Worm (Caenorhabditis elegans): ENCODE measurements around the gene egl-20.

DNA sequence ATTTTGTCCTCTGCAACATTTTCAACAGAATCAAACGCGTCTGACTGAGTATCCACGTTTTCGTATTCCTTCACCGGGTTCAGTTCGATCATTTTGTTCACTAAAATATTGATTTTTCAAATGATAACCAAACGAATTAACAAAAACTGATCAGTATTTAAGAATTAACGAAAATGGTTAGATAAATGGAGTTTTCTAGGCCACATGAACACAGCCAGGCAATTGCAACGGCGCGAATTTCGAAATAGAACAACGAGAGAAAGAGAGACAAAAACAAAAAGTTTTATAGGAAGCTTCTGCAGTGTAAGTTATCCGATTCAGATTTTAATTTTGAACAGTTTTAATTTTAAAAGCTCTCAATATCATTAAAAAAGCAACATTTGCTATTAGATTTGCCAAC is 37.8 kb downstream of the egl-20 start, which contains the start of gene sna-2:
- TF ChIP-seq snpc-4 (tag; optimal IDR thresholded peaks at IDR 0.05) (no peak), unc-62 (GFP tag; optimal IDR thresholded peaks at IDR 0.05) (no peak), elt-1 (tag; optimal IDR thresholded peaks at IDR 0.05; ENCODE audit: borderline replicate concordance, insufficient read depth) (no peak), ztf-11 (tag; optimal IDR thresholded peaks at IDR 0.05) (no peak)

Measured in whole organism, mixed stage, embryonic.